Fruit fly (Drosophila melanogaster): ENCODE results near the gene CG3473.

CG3473 gene

dm6 chr2L:14520504-14520903 is 43.0 kb downstream of the CG3473 start:
- no peak for TF ChIP-seq CG4496 (GFP tag; IDR thresholded peaks at IDR 0.05)

dm6 chr2L:14519251-14519650 is 44.3 kb downstream of the CG3473 start:
- no peak for TF ChIP-seq CG14655 (GFP tag; optimal IDR thresholded peaks at IDR 0.05)
- TF ChIP-seq CG8159 (tag; optimal IDR thresholded peaks at IDR 0.05), result peak; percentile 43
- peak; percentile 34 for TF ChIP-seq CG34367 (tag; optimal IDR thresholded peaks at IDR 0.05)
- peak; percentile 51 for TF ChIP-seq CG15710 (tag; optimal IDR thresholded peaks at IDR 0.05)
- TF ChIP-seq D1 (tag; optimal IDR thresholded peaks at IDR 0.05), result no peak
- TF ChIP-seq fd96Ca (GFP tag; IDR thresholded peaks at IDR 0.05), result no peak
- TF ChIP-seq gl (tag; optimal IDR thresholded peaks at IDR 0.05), result no peak
- TF ChIP-seq CG4496 (GFP tag; IDR thresholded peaks at IDR 0.05), result no peak
- TF ChIP-seq Pif1A (GFP tag; optimal IDR thresholded peaks at IDR 0.05), result peak; percentile 65
- TF ChIP-seq Snoo (tag; optimal IDR thresholded peaks at IDR 0.05), result peak; percentile 20
- TF ChIP-seq Ets98B (GFP tag; IDR thresholded peaks at IDR 0.05), result no peak
- peak; percentile 47 for TF ChIP-seq CG9948 (tag; optimal IDR thresholded peaks at IDR 0.05)
- no peak for TF ChIP-seq CG10348 (GFP tag; IDR thresholded peaks at IDR 0.05)
- no peak for TF ChIP-seq CG12605 (GFP tag; IDR thresholded peaks at IDR 0.05)
- peak; percentile 2 for TF ChIP-seq CG8301 (tag; optimal IDR thresholded peaks at IDR 0.05)
- TF ChIP-seq CG17806 (tag; optimal IDR thresholded peaks at IDR 0.05), result peak; percentile 44
- no peak for TF ChIP-seq CG32121 (GFP tag; IDR thresholded peaks at IDR 0.05)
- TF ChIP-seq rn (GFP tag; IDR thresholded peaks at IDR 0.05), result no peak
- peak; percentile 30 for TF ChIP-seq Pif1B (GFP tag; optimal IDR thresholded peaks at IDR 0.05)
- no peak for TF ChIP-seq EcR (GFP tag; optimal IDR thresholded peaks at IDR 0.05)
- TF ChIP-seq CG13204 (GFP tag; optimal IDR thresholded peaks at IDR 0.05), result no peak

dm6 chr2L:14517997-14518559 is 45.4 kb downstream of the CG3473 start:
- TF ChIP-seq CG14655 (GFP tag; optimal IDR thresholded peaks at IDR 0.05), result no peak
- peak; percentile 7; the same call in 1 of the 2 replicates for TF ChIP-seq Ets98B (GFP tag; IDR thresholded peaks at IDR 0.05)
- peak; percentile 33; the same call in 1 of the 2 replicates for TF ChIP-seq CG32121 (GFP tag; IDR thresholded peaks at IDR 0.05)
- TF ChIP-seq CG8301 (tag; optimal IDR thresholded peaks at IDR 0.05), result no peak
- TF ChIP-seq D1 (tag; optimal IDR thresholded peaks at IDR 0.05), result no peak
- no peak for TF ChIP-seq gl (tag; optimal IDR thresholded peaks at IDR 0.05)

- TF ChIP-seq fd96Ca (GFP tag; IDR thresholded peaks at IDR 0.05) (no peak), CG15710 (tag; optimal IDR thresholded peaks at IDR 0.05) (no peak), Ets98B (GFP tag; IDR thresholded peaks at IDR 0.05) (no peak), CG9948 (tag; optimal IDR thresholded peaks at IDR 0.05) (no peak), CG32121 (GFP tag; IDR thresholded peaks at IDR 0.05) (no peak), CG13204 (GFP tag; optimal IDR thresholded peaks at IDR 0.05) (no peak), CG4496 (GFP tag; IDR thresholded peaks at IDR 0.05) (no peak), Snoo (tag; optimal IDR thresholded peaks at IDR 0.05) (no peak), D1 (tag; optimal IDR thresholded peaks at IDR 0.05) (no peak), Pif1A (GFP tag; optimal IDR thresholded peaks at IDR 0.05) (no peak), CG8159 (tag; optimal IDR thresholded peaks at IDR 0.05) (no peak)
Observed at dm6 chr2L:14517335-14517734, 46.2 kb downstream of the CG3473 start.

dm6 chr2L:14516360-14516759 is 47.2 kb downstream of the CG3473 start:
- TF ChIP-seq CG8301 (tag; optimal IDR thresholded peaks at IDR 0.05), result no peak
- peak; percentile 23 for TF ChIP-seq Pif1A (GFP tag; optimal IDR thresholded peaks at IDR 0.05)
- peak; percentile 18 for TF ChIP-seq Pif1B (GFP tag; optimal IDR thresholded peaks at IDR 0.05)
- peak; percentile 46; the same call in 2 of the 3 replicates for TF ChIP-seq CG4496 (GFP tag; IDR thresholded peaks at IDR 0.05)
- peak; percentile 27 for TF ChIP-seq gl (tag; optimal IDR thresholded peaks at IDR 0.05)

- TF ChIP-seq CG13204 (GFP tag; optimal IDR thresholded peaks at IDR 0.05), result peak; percentile 34
- TF ChIP-seq CG4496 (GFP tag; IDR thresholded peaks at IDR 0.05), result peak; percentile 86
- TF ChIP-seq CG32121 (GFP tag; IDR thresholded peaks at IDR 0.05), result peak; percentile 86
- peak; percentile 42 for TF ChIP-seq Pif1A (GFP tag; optimal IDR thresholded peaks at IDR 0.05)
- peak; percentile 96 for TF ChIP-seq CG8159 (tag; optimal IDR thresholded peaks at IDR 0.05)
- peak; percentile 87 for TF ChIP-seq CG8301 (tag; optimal IDR thresholded peaks at IDR 0.05)
- TF ChIP-seq CG17806 (tag; optimal IDR thresholded peaks at IDR 0.05), result peak; percentile 91
- TF ChIP-seq CG12605 (GFP tag; IDR thresholded peaks at IDR 0.05), result no peak; the same call in 1 of the 2 replicates
- peak; percentile 51 for TF ChIP-seq gl (tag; optimal IDR thresholded peaks at IDR 0.05)
- peak; percentile 91 for TF ChIP-seq CG15710 (tag; optimal IDR thresholded peaks at IDR 0.05)
- peak; percentile 90 for TF ChIP-seq CG14655 (GFP tag; optimal IDR thresholded peaks at IDR 0.05)
- TF ChIP-seq Snoo (tag; optimal IDR thresholded peaks at IDR 0.05), result peak; percentile 66
- peak; percentile 77 for TF ChIP-seq CG34367 (tag; optimal IDR thresholded peaks at IDR 0.05)
- peak; percentile 73; the same call in 1 of the 3 replicates for TF ChIP-seq fd96Ca (GFP tag; IDR thresholded peaks at IDR 0.05)
- TF ChIP-seq rn (GFP tag; IDR thresholded peaks at IDR 0.05), result peak; percentile 63
- TF ChIP-seq Pif1B (GFP tag; optimal IDR thresholded peaks at IDR 0.05), result peak; percentile 72
- TF ChIP-seq CG10348 (GFP tag; IDR thresholded peaks at IDR 0.05), result peak; percentile 37; the same call in 1 of the 2 replicates
- TF ChIP-seq EcR (GFP tag; optimal IDR thresholded peaks at IDR 0.05), result peak; percentile 56
- TF ChIP-seq CG9948 (tag; optimal IDR thresholded peaks at IDR 0.05), result peak; percentile 89
- peak; percentile 73 for TF ChIP-seq Ets98B (GFP tag; IDR thresholded peaks at IDR 0.05)
- TF ChIP-seq D1 (tag; optimal IDR thresholded peaks at IDR 0.05), result peak; percentile 78
Observed at dm6 chr2L:14515222-14516044, 48.1 kb downstream of the CG3473 start.
